Fruit fly (Drosophila melanogaster) whole organism, pupa: ENCODE results near the gene Es2.

ENCODE experiments used
- CG10348 ChIP-seq: fragments of 200-800 bp; sonication (Bioruptor generic); IDR thresholded peaks from 2 replicates; pipeline ENCODE4 v1.3.6; 2022; ENCODE audit warnings: missing biosample characterization, missing genetic modification characterization
- CG12605 ChIP-seq: fragments of 200-800 bp; sonication (Bioruptor generic); IDR thresholded peaks from 2 replicates; pipeline ENCODE4 v1.3.6; 2022; ENCODE audit warnings: missing biosample characterization, missing genetic modification characterization
- CG13204 ChIP-seq: fragments of 200-800 bp; sonication (Bioruptor generic); optimal IDR thresholded peaks from 2 replicates; lab custom pipeline; 2018; ENCODE audit warnings: missing biosample characterization, mild to moderate bottlenecking, missing genetic modification characterization, moderate library complexity
- CG14655 ChIP-seq: fragments of 200-800 bp; sonication (Bioruptor generic); optimal IDR thresholded peaks from 3 replicates; lab custom pipeline; 2017; ENCODE audit warnings: mild to moderate bottlenecking, missing biosample characterization, missing genetic modification reagents, missing genetic modification characterization
- CG15710 ChIP-seq: fragments of 200-800 bp; sonication (Bioruptor generic); optimal IDR thresholded peaks from 2 replicates; lab custom pipeline; 2018; ENCODE audit warnings: missing biosample characterization, mild to moderate bottlenecking, missing genetic modification characterization, moderate library complexity
- CG17806 ChIP-seq: fragments of 200-800 bp; sonication (Bioruptor generic); optimal IDR thresholded peaks from 2 replicates; lab custom pipeline; 2018; ENCODE audit warnings: missing biosample characterization, mild to moderate bottlenecking, missing genetic modification characterization, moderate library complexity
- CG32121 ChIP-seq: fragments of 200-800 bp; sonication (Bioruptor generic); IDR thresholded peaks from 2 replicates; pipeline ENCODE4 v1.3.6; 2022; ENCODE audit warnings: missing biosample characterization, missing genetic modification characterization
- CG34367 ChIP-seq: fragments of 200-800 bp; sonication (Bioruptor generic); optimal IDR thresholded peaks from 2 replicates; lab custom pipeline; 2018; ENCODE audit warnings: missing biosample characterization, mild to moderate bottlenecking, missing genetic modification characterization
- CG4496 ChIP-seq: fragments of 200-800 bp; sonication (Bioruptor generic); IDR thresholded peaks from 3 replicates; pipeline ENCODE4 v1.3.6; 2022; ENCODE audit warnings: missing biosample characterization, missing genetic modification characterization
- CG8159 ChIP-seq: fragments of 200-800 bp; sonication (Bioruptor generic); optimal IDR thresholded peaks from 3 replicates; lab custom pipeline; 2018; ENCODE audit warnings: missing biosample characterization, mild to moderate bottlenecking, missing genetic modification characterization, moderate library complexity
- CG8301 ChIP-seq: fragments of 200-800 bp; sonication (Bioruptor generic); optimal IDR thresholded peaks from 2 replicates; lab custom pipeline; 2018; ENCODE audit warnings: missing biosample characterization, mild to moderate bottlenecking, missing genetic modification characterization
- CG9948 ChIP-seq: fragments of 200-800 bp; sonication (Bioruptor generic); optimal IDR thresholded peaks from 2 replicates; lab custom pipeline; 2018; ENCODE audit warnings: missing biosample characterization, mild to moderate bottlenecking, missing genetic modification characterization, moderate library complexity
- D1 ChIP-seq: fragments of 200-800 bp; sonication (Bioruptor generic); optimal IDR thresholded peaks from 2 replicates; lab custom pipeline; 2018; ENCODE audit warnings: missing biosample characterization, mild to moderate bottlenecking, missing genetic modification characterization, moderate library complexity
- EcR ChIP-seq: fragments of 200-800 bp; sonication (Bioruptor generic); optimal IDR thresholded peaks from 3 replicates; lab custom pipeline; 2019; ENCODE audit warnings: missing biosample characterization, missing genetic modification characterization, mild to moderate bottlenecking, moderate library complexity, missing genetic modification reagents
- Ets98B ChIP-seq: fragments of 200-800 bp; sonication (Bioruptor generic); IDR thresholded peaks from 2 replicates; pipeline ENCODE4 v1.3.6; 2022; ENCODE audit warnings: missing biosample characterization, missing genetic modification characterization
- Pif1A ChIP-seq: fragments of 200-800 bp; sonication (Bioruptor generic); optimal IDR thresholded peaks from 3 replicates; lab custom pipeline; 2016; ENCODE audit warnings: missing biosample characterization, missing genetic modification characterization
- Pif1B ChIP-seq: fragments of 200-800 bp; sonication (Bioruptor generic); optimal IDR thresholded peaks from 3 replicates; lab custom pipeline; 2016; ENCODE audit warnings: missing biosample characterization, missing genetic modification characterization
- Snoo ChIP-seq: fragments of 200-800 bp; sonication (Bioruptor generic); optimal IDR thresholded peaks from 3 replicates; lab custom pipeline; 2017; ENCODE audit warnings: missing biosample characterization, mild to moderate bottlenecking, missing genetic modification characterization, inconsistent platforms
- fd96Ca ChIP-seq: fragments of 200-800 bp; sonication (Bioruptor generic); IDR thresholded peaks from 3 replicates; pipeline ENCODE4 v1.3.6; 2022; ENCODE audit warnings: missing biosample characterization, missing genetic modification characterization
- gl ChIP-seq: fragments of 200-800 bp; sonication (Bioruptor generic); optimal IDR thresholded peaks from 2 replicates; lab custom pipeline; 2018; ENCODE audit warnings: missing biosample characterization, mild to moderate bottlenecking, missing genetic modification characterization
- rn ChIP-seq: fragments of 200-800 bp; sonication (Bioruptor generic); IDR thresholded peaks from 2 replicates; pipeline ENCODE4 v1.3.6; 2022; ENCODE audit warnings: missing biosample characterization, missing genetic modification characterization

Es2 gene

DNA sequence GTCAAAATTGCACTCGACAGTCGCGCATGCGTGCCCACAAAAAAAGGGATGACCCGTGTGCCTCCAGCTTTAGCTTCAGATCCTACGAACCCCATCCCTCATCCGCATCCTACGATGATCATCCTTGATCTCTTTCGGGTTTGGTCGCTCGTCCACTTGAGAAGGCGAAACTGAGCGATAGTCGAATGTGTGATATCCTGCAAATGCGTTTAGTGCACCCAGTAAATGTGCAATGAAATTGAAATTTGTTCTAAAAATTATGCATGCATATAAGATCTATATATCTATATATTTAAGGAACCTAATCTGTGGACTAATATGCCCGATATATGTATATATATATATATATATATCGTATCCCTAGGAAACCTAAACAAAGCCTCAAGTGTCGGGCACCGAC, 17.0 kb upstream of the Es2 start:
- TF ChIP-seq CG8159 (tag; lab: Kevin White, UChicago), result no peak
- no peak for TF ChIP-seq fd96Ca (GFP tag; lab: Robert Waterston, UW)
- no peak for TF ChIP-seq CG14655 (GFP tag; lab: Kevin White, UChicago)
- no peak for TF ChIP-seq rn (GFP tag; lab: Robert Waterston, UW)
- no peak for TF ChIP-seq CG13204 (GFP tag; lab: Kevin White, UChicago)
- no peak for TF ChIP-seq CG17806 (tag; lab: Kevin White, UChicago)
- no peak for TF ChIP-seq CG8301 (tag; lab: Kevin White, UChicago)
- TF ChIP-seq CG12605 (GFP tag; lab: Robert Waterston, UW), result no peak
- no peak for TF ChIP-seq CG15710

DNA sequence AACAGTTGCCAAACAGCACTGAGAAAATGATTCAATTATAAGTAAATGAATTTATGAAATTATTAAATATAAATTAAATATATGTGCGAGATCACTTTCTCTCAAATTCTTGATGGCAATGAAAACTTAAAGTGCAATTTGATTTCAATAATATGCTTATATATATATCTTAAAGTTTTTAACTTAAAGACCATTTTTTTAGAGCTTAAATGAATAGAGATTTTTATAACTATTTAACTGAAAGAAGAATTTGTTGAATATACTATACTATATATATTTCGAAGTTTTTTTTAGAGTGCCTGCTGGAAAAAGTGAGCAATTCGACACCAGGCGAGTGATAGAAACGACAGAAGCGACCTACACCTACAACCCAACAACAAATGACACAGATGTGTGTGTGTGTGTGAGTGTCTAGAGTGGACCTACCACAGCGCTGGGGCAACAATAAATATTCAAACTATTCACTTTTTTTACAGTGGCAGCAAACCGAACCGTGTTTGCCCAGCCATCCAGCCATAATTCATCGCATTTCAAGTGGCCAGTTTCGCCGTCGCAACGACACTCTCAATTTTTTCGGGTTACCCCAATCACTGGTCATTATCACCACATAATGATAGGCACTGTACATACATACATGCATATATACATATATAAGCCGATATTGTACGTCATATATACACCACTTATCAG, 16.3 kb upstream of the Es2 start:
- peak; percentile 33 for TF ChIP-seq CG8159 (tag; lab: Kevin White, UChicago)
- no peak for TF ChIP-seq CG32121
- TF ChIP-seq Ets98B (GFP tag; lab: Robert Waterston, UW), result no peak
- TF ChIP-seq CG4496 (GFP tag; lab: Robert Waterston, UW), result no peak
- TF ChIP-seq CG17806 (tag; lab: Kevin White, UChicago), result no peak
- no peak for TF ChIP-seq CG13204 (GFP tag; lab: Kevin White, UChicago)

DNA sequence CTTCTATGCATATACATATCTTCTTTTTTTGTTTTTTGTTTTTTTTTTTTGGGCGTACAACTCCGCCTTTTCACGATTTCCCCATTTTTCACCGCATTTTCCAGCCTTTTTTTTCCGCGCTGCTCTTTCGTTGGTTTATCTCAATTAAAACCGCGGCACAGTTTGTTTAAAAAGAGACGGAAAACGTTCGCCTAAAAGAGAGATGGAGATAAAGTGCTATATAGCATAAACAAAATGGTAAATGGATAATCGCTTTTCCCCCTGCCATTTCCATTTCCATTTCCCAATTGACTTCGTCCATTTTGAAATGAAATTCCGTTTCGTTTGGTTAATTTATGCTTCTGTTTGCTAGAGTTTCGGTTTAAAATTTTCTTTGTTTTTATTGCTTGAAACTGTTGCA, 14.1 kb upstream of the Es2 start:
- TF ChIP-seq CG10348 (no peak), CG17806 (tag; lab: Kevin White, UChicago) (no peak), CG4496 (GFP tag; lab: Robert Waterston, UW) (no peak), CG9948 (no peak), Pif1A (no peak), CG14655 (GFP tag; lab: Kevin White, UChicago) (no peak), Pif1B (GFP tag; lab: Kevin White, UChicago) (no peak), CG12605 (GFP tag; lab: Robert Waterston, UW) (no peak), Snoo (tag; lab: Kevin White, UChicago) (no peak), CG32121 (no peak), CG13204 (GFP tag; lab: Kevin White, UChicago) (no peak), rn (GFP tag; lab: Robert Waterston, UW) (no peak), CG8159 (tag; lab: Kevin White, UChicago) (no peak), CG15710 (no peak), CG34367 (no peak), EcR (GFP tag; lab: Kevin White, UChicago) (no peak)

DNA sequence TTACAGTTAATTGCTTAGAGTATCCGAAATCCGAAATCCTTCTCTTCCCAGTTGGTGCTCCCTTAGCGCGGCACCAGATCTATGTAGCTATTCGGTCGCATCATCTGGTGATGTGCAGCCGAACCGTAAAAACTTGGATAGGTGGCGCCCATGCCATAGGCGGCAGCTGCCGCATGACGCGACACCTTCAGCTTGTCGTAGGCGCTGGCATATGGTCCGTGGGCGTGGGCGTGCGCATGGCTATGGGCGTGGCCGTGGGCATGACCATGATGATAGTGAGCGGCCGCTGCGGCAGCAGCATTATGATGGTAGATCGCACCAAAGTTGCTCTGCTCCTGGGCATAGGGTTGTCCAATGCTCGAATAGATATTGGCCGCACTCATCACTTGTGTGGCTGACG, 13.1 kb upstream of the Es2 start:
- no peak for TF ChIP-seq Pif1B (GFP tag; lab: Kevin White, UChicago)

DNA sequence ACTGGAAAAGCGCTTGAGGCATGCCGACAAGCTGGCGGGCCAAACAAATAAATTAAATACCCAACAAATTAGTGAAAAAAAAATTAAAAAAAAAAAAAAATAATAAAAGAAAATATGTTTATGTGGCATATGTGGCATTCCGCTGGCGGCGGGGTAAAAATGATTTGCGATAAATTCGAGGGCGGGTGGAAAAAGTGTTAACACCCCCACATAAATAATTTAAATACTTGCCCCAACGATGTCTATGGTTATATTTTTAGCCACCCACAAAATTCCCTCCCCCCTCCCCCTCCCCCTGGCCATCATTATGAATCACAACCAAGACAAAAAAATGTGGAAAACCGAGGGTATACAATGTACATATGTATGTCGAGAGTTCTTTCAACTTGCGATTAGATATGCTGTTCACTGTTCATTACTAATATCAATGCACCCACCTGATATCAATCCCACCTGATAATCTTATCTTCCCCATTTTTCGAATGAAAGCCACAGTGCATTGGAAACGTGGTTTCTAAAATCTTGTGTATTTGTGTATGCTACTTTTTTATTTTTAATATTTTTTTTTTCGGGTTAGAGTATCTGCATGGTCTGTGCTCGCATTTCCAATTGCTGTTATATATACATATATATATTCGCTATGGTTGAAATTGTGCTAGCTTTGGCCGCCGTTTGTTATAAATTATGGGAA, 10.9 kb upstream of the Es2 start:
- TF ChIP-seq CG17806 (tag; lab: Kevin White, UChicago) (no peak), gl (tag; lab: Kevin White, UChicago) (no peak), Pif1A (no peak), Ets98B (GFP tag; lab: Robert Waterston, UW) (no peak), CG10348 (no peak), D1 (no peak), CG15710 (no peak), CG13204 (GFP tag; lab: Kevin White, UChicago) (no peak), Pif1B (GFP tag; lab: Kevin White, UChicago) (no peak), fd96Ca (GFP tag; lab: Robert Waterston, UW) (no peak)

DNA sequence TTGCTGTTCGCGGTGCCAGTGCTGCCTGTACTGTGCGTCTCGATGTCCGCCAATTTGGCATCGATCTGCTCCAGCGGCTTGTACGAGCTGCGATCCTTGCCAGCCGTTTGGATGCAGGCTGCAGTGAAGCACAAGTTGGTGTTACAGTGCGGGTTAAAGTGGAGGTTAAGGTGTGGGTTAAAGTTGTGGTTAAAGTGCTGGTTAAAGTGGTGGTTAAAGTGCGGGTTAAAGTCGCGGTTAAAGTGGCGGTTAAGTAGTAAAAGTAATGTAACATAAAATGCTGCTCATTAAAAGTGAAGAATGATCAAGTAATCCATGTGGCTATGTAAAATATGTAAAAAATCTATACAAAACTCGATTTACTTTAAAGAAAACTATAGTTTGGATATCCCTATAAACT, 9.1 kb upstream of the Es2 start:
- no peak for TF ChIP-seq D1
- TF ChIP-seq, all 21 proteins: peak for 0

DNA sequence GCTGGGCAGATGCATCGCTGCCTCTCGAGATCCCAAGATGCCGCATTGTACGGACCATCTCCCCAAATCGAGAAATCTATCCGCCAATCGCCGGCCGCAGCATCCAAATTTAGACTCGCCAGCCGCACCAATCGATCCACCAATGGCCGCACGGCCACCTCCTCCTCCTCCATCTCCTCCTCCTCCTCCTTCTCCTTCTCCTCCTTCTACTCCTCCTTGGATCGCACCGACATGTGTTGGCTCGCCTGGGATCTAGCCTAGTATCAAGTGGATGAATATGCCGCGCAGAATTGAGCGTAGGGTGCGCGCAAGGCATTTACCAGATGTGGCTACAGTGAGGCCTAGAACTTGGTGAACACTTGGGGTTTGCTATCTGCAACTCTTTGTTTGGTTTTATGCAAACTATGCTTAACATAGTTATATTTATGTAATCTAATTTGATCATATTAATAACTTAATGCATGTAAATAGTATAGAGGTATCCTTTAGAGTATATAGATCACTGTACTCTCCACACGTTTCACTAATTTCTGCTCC, 6.2 kb upstream of the Es2 start, which contains the start of gene org-1:
Gene org-1 (minus strand): TSS at position 51 of the 537 bp plus-strand sequence.
- TF ChIP-seq D1, result no peak
- peak; percentile 86 for TF ChIP-seq Pif1B (GFP tag; lab: Kevin White, UChicago)
- peak; percentile 86 for TF ChIP-seq gl (tag; lab: Kevin White, UChicago)
- TF ChIP-seq Ets98B (GFP tag; lab: Robert Waterston, UW), result peak; percentile 94
- TF ChIP-seq CG9948, result peak; percentile 93
- peak; percentile 94 for TF ChIP-seq CG12605 (GFP tag; lab: Robert Waterston, UW)
- TF ChIP-seq CG8301 (tag; lab: Kevin White, UChicago), result peak; percentile 89
- TF ChIP-seq EcR (GFP tag; lab: Kevin White, UChicago), result no peak
- TF ChIP-seq CG10348, result peak; percentile 81
- peak; percentile 97 for TF ChIP-seq CG4496 (GFP tag; lab: Robert Waterston, UW)
- peak; percentile 93 for TF ChIP-seq CG8159 (tag; lab: Kevin White, UChicago)
- peak; percentile 81 for TF ChIP-seq CG13204 (GFP tag; lab: Kevin White, UChicago)
- TF ChIP-seq CG15710, result peak; percentile 94
- TF ChIP-seq CG17806 (tag; lab: Kevin White, UChicago), result peak; percentile 93
- peak; percentile 89 for TF ChIP-seq Pif1A
- TF ChIP-seq rn (GFP tag; lab: Robert Waterston, UW), result peak; percentile 92
- TF ChIP-seq CG32121, result peak; percentile 90
- TF ChIP-seq Snoo (tag; lab: Kevin White, UChicago), result peak; percentile 72
- TF ChIP-seq CG14655 (GFP tag; lab: Kevin White, UChicago), result peak; percentile 92
- TF ChIP-seq fd96Ca (GFP tag; lab: Robert Waterston, UW), result peak; percentile 94
- TF ChIP-seq CG34367, result peak; percentile 93
